Worm (Caenorhabditis elegans) whole organism, L4/young adult: ENCODE measurements around the gene let-60.

ENCODE experiments used
- W03F9.2 ChIP-seq: fragments of 150-350 bp; optimal IDR thresholded peaks from 2 replicates; lab custom pipeline; 2014; ENCODE audit warnings: missing biosample characterization, missing genetic modification characterization
- dao-5 ChIP-seq: sonication (generic microtip); optimal IDR thresholded peaks from 2 replicates; lab custom pipeline; 2016; ENCODE audit warnings: missing genotype, missing genetic modification characterization, moderate library complexity, missing compliant biosample characterization
- him-1 ChIP-seq: sonication (generic microtip); optimal IDR thresholded peaks from 2 replicates; lab custom pipeline; 2016; ENCODE audit warnings: missing genotype, missing genetic modification reagents, missing genetic modification characterization, missing compliant biosample characterization

DNA sequence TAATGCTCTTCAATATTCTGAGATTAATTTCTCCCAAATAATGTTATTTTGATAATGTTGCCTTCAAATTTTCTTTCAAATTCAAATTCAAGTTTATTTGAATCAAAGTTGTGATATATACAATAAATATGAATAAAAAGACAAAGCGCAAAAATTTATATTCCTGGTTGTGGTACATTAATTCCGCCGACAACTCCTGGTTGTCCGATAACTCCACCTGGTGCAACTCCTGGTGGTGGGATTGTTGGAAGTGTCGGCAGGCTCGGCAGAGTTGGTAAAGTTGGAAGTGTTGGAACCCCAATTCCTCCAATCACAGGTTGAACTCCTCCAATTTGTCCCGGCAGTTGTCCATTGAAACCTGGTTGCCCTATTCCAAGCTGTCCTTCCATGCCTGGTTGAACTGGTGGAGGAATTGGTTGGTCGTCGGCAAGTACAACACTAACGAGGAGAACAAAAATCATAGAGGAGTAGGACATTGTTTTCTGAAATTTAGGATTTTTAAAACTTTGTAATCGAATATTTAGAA lies 47.3 kb upstream of the let-60 start, which contains the start of gene K01A6.7:
- TF ChIP-seq him-1 (tag; lab: Kevin White, UChicago): no peak
- TF ChIP-seq dao-5 (tag; lab: Kevin White, UChicago): no peak
- TF ChIP-seq W03F9.2 (tag; lab: Kevin White, UChicago): no peak
